Fruit fly (Drosophila melanogaster): ENCODE data around the gene CG46412.

DNA sequence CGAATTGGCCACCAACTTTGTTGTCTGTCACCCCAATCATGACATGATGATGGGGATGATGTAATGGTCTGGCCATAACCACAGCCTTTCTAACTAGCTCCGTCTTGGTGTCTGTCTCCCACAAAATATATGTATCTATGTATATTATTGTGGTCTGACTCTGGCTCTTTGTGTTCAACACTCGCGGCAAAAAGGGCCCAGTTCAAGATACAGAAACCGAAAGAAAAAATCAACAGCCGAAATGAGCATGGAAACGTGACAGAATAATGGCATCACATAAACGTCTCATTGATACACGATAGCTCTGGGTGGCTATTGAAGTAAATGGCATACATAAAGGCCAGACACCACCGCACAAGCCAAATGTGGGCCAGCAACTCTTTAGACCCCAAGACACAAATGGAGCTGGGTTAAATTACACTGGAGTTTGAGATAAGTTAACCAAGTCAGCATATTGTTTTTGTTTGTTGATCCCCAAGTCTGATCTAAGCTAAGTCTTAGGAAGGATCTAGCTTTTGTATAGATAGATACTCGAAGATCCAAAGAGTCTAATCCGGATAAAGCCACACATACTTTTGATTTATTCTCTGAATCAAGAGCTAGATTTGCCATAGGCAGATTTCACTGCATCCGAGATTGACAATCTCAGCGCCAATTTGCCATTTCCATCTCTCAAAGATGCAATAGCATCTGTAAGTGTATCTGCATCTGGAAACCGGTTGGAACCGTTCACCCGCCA lies 31.7 kb downstream of the CG46412 start:
- no peak for TF ChIP-seq h (GFP tag; optimal IDR thresholded peaks at IDR 0.05)
- TF ChIP-seq Dif (GFP tag; optimal IDR thresholded peaks at IDR 0.05; ENCODE audit: partially characterized antibody), result no peak
- no peak for TF ChIP-seq foxo (GFP tag; optimal IDR thresholded peaks at IDR 0.05)
- TF ChIP-seq Dfd (GFP tag; optimal IDR thresholded peaks at IDR 0.05), result no peak
- no peak for TF ChIP-seq Abd-B (GFP tag; optimal IDR thresholded peaks at IDR 0.05)
- TF ChIP-seq usp (GFP tag; optimal IDR thresholded peaks at IDR 0.05), result no peak
- no peak for TF ChIP-seq lola (GFP tag; optimal IDR thresholded peaks at IDR 0.05)
- no peak for TF ChIP-seq brk (GFP tag; optimal IDR thresholded peaks at IDR 0.05)
- TF ChIP-seq Myc (optimal IDR thresholded peaks at IDR 0.05), result no peak
- no peak for TF ChIP-seq woc (GFP tag; optimal IDR thresholded peaks at IDR 0.05)
- TF ChIP-seq ey (GFP tag; optimal IDR thresholded peaks at IDR 0.05), result no peak
- no peak for TF ChIP-seq psq (GFP tag; optimal IDR thresholded peaks at IDR 0.05)
- no peak for TF ChIP-seq dl (GFP tag; optimal IDR thresholded peaks at IDR 0.05; ENCODE audit: insufficient read depth in 1 of 2, partially characterized antibody in 2 of 2)
- TF ChIP-seq N (GFP tag; optimal IDR thresholded peaks at IDR 0.05), result no peak
